Worm (Caenorhabditis elegans) whole organism, L3 larva: ENCODE results near the gene pqn-67.

Experiments used
- ZK546.5 ChIP-seq: sonication (generic microtip); optimal IDR thresholded peaks from 2 replicates; lab custom pipeline; 2017; ENCODE audit warnings: missing biosample characterization, missing genetic modification characterization
- aly-2 ChIP-seq: fragments of 150-350 bp; optimal IDR thresholded peaks from 2 replicates; lab custom pipeline; 2014; ENCODE audit warnings: missing biosample characterization, missing genetic modification characterization
- ceh-9 ChIP-seq: sonication (generic microtip); optimal IDR thresholded peaks from 2 replicates; lab custom pipeline; 2018; ENCODE audit warnings: missing biosample characterization, missing genetic modification characterization
- ztf-11 ChIP-seq: fragments of 150-350 bp; optimal IDR thresholded peaks from 2 replicates; lab custom pipeline; 2014; ENCODE audit warnings: missing biosample characterization, missing genetic modification characterization

DNA sequence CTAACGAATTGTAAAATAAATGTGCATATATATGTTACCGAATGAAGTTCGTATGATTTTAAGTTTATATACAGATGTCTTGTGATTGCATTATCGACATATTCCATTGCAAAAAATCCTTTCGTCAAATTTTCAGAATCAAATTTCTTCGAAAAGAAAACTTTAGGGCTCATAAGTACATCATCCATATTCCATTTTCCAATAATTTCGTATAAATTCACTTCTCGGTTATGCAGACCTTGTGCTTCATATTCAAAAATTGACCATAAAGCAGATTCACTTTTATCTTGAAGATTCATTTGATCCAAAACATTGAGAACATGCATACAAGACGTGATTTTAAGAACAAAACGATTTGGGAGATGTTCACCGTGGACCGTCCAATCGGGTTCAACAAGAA lies 19.2 kb downstream of the pqn-67 start:
- TF ChIP-seq ceh-9 (tag; lab: Kevin White, UChicago) (no peak), ZK546.5 (tag; lab: Kevin White, UChicago) (no peak), ztf-11 (tag; lab: Kevin White, UChicago) (no peak), aly-2 (tag; lab: Kevin White, UChicago) (no peak)
